Worm (Caenorhabditis elegans): ENCODE results near the gene gur-5.
A peak's percentile ranks its signal among the peaks of the same experiment; 100 is the strongest.

gur-5 gene

ce11 chrII:5285029-5285428 is at the start of gene gur-5:
gur-5 (plus strand) TSS chrII:5285329.
- no peak for TF ChIP-seq hmg-11 (tag; optimal IDR thresholded peaks at IDR 0.05)
- no peak for TF ChIP-seq fos-1 (tag; optimal IDR thresholded peaks at IDR 0.05)
- TF ChIP-seq egl-5 (tag; optimal IDR thresholded peaks at IDR 0.05): no peak
- TF ChIP-seq lin-15B (tag; optimal IDR thresholded peaks at IDR 0.05): no peak
- TF ChIP-seq ceh-28 (tag; optimal IDR thresholded peaks at IDR 0.05): no peak
- no peak for TF ChIP-seq jun-1 (tag; optimal IDR thresholded peaks at IDR 0.05)
- no peak for TF ChIP-seq unc-39 (tag; optimal IDR thresholded peaks at IDR 0.05)
- TF ChIP-seq aly-2 (tag; optimal IDR thresholded peaks at IDR 0.05): no peak
- TF ChIP-seq eor-1 (tag; optimal IDR thresholded peaks at IDR 0.05): no peak
- no peak for TF ChIP-seq ceh-9 (tag; optimal IDR thresholded peaks at IDR 0.05)
- TF ChIP-seq elt-3 (tag; optimal IDR thresholded peaks at IDR 0.05): no peak
- TF ChIP-seq egl-27 (tag; optimal IDR thresholded peaks at IDR 0.05): no peak
- TF ChIP-seq elt-1 (tag; optimal IDR thresholded peaks at IDR 0.05): no peak

DNA sequence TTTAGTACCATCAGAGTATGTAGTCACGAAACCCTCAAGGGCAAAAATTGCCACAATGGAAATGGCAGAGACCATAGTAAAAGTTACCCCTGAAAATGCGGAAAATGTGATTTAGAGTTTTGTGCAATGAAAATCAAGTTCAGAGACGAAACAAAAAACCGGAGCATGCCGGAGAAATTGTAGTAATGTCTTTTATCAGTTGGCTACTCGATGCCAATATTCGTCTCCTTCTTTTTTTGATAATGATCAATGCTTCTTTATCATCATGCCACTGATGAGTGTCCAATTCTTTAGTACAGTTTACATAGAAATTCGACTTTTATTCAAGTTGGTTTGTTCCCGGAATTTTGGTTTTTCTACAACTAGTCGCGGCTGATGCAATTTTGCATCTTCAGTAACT is 49.4 kb upstream of the gur-5 start, which contains the start of gene pho-1:
TSS of gene pho-1 (minus strand) at position 89 of the 400 bp plus-strand sequence.
- TF ChIP-seq elt-2 (tag; optimal IDR thresholded peaks at IDR 0.05) (peak; percentile 85), aly-2 (tag; optimal IDR thresholded peaks at IDR 0.05) (no peak), pqm-1 (tag; optimal IDR thresholded peaks at IDR 0.05) (peak; percentile 49)

ce11 chrII:5237699-5238098 is 47.4 kb upstream of the gur-5 start:
- TF ChIP-seq lin-15B (tag; optimal IDR thresholded peaks at IDR 0.05) (no peak), skn-1 (tag; optimal IDR thresholded peaks at IDR 0.05) (no peak), zag-1 (tag; optimal IDR thresholded peaks at IDR 0.05) (no peak), ceh-16 (tag; optimal IDR thresholded peaks at IDR 0.05) (no peak), nhr-12 (tag; optimal IDR thresholded peaks at IDR 0.05) (no peak), ceh-28 (tag; optimal IDR thresholded peaks at IDR 0.05) (no peak), lsy-12 (tag; optimal IDR thresholded peaks at IDR 0.05) (peak; percentile 4), mml-1 (tag; optimal IDR thresholded peaks at IDR 0.05) (no peak), jun-1 (tag; optimal IDR thresholded peaks at IDR 0.05) (no peak), egl-5 (tag; optimal IDR thresholded peaks at IDR 0.05) (no peak), tbx-2 (tag; optimal IDR thresholded peaks at IDR 0.05) (no peak), fkh-2 (tag; optimal IDR thresholded peaks at IDR 0.05) (no peak), fos-1 (tag; optimal IDR thresholded peaks at IDR 0.05) (no peak), sea-2 (GFP tag; optimal IDR thresholded peaks at IDR 0.05) (no peak), ZK546.5 (tag; optimal IDR thresholded peaks at IDR 0.05) (no peak), lin-39 (tag; optimal IDR thresholded peaks at IDR 0.05) (no peak), nfya-1 (tag; optimal IDR thresholded peaks at IDR 0.05; ENCODE audit: insufficient read depth) (peak; percentile 3), nhr-23 (tag; optimal IDR thresholded peaks at IDR 0.05) (no peak), R02D3.7 (tag; optimal IDR thresholded peaks at IDR 0.05) (no peak), pqm-1 (tag; optimal IDR thresholded peaks at IDR 0.05) (peak; percentile 26), ceh-82 (tag; optimal IDR thresholded peaks at IDR 0.05) (no peak), elt-2 (tag; optimal IDR thresholded peaks at IDR 0.05) (peak; percentile 57)

DNA sequence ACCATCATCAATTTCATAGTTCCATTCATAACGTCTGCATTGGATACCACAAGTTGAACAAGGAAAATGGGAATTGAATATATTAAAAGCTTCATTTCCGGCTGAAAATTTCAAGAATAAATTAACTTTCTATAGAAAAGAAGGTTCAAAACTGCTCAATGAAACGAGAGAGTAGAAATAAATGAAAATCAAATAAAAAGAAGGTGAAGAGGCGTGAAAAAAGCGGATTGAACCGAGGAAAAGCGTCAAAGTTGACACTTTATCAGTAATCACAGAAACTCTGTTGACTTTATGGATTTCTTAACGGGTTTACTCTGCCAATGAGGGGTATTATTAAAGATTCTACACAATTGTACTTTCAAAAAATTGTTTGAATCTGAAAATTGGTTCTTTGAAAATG is 46.8 kb upstream of the gur-5 start, which contains the start of gene pho-4:
TSS of gene pho-4 (minus strand) at position 101 of the 400 bp plus-strand sequence.
- no peak for TF ChIP-seq mml-1 (tag; optimal IDR thresholded peaks at IDR 0.05)
- no peak for TF ChIP-seq elt-3 (tag; optimal IDR thresholded peaks at IDR 0.05)
- no peak for TF ChIP-seq pha-4 (tag; optimal IDR thresholded peaks at IDR 0.05)
- TF ChIP-seq daf-12 (tag; optimal IDR thresholded peaks at IDR 0.05): no peak
- TF ChIP-seq mdl-1 (tag; optimal IDR thresholded peaks at IDR 0.05): no peak
- TF ChIP-seq nhr-67 (tag; optimal IDR thresholded peaks at IDR 0.05): no peak
- no peak for TF ChIP-seq nhr-23 (tag; optimal IDR thresholded peaks at IDR 0.05)
- no peak for TF ChIP-seq skn-1 (tag; optimal IDR thresholded peaks at IDR 0.05)
- no peak for TF ChIP-seq nhr-43 (tag; optimal IDR thresholded peaks at IDR 0.05; ENCODE audit: poor library complexity, severe bottlenecking)
- TF ChIP-seq egl-5 (tag; optimal IDR thresholded peaks at IDR 0.05): no peak
- no peak for TF ChIP-seq egl-27 (tag; optimal IDR thresholded peaks at IDR 0.05)
- no peak for TF ChIP-seq lsy-12 (tag; optimal IDR thresholded peaks at IDR 0.05)
- TF ChIP-seq fkh-2 (tag; optimal IDR thresholded peaks at IDR 0.05): no peak
- no peak for TF ChIP-seq lin-15B (tag; optimal IDR thresholded peaks at IDR 0.05)
- no peak for TF ChIP-seq ztf-11 (tag; optimal IDR thresholded peaks at IDR 0.05)
- no peak for TF ChIP-seq nhr-77 (tag; optimal IDR thresholded peaks at IDR 0.05)
- no peak for TF ChIP-seq nhr-12 (tag; optimal IDR thresholded peaks at IDR 0.05)
- TF ChIP-seq fkh-10 (GFP tag; optimal IDR thresholded peaks at IDR 0.05): no peak
- no peak for TF ChIP-seq nhr-76 (tag; optimal IDR thresholded peaks at IDR 0.05)

Measured in whole organism, L3 larva.